Worm (Caenorhabditis elegans): ENCODE data around the gene aqp-12.

aqp-12 gene

ce11 chrII:12228005-12228404 is 25.0 kb downstream of the aqp-12 start, which contains the start of gene sinh-1:
Gene sinh-1 (plus strand): TSS chrII:12228305.
- no peak for TF ChIP-seq ceh-13 (GFP tag; optimal IDR thresholded peaks at IDR 0.05)
- TF ChIP-seq hmg-4 (GFP tag; optimal IDR thresholded peaks at IDR 0.05) = no peak
- TF ChIP-seq ama-1 (optimal IDR thresholded peaks at IDR 0.05) = no peak
- no peak for TF ChIP-seq tbx-11 (GFP tag; IDR thresholded peaks at IDR 0.05)
- no peak for TF ChIP-seq F13C5.2 (tag; optimal IDR thresholded peaks at IDR 0.05)
- TF ChIP-seq ceh-36 (tag; optimal IDR thresholded peaks at IDR 0.05) = no peak
- no peak for TF ChIP-seq hnd-1 (tag; optimal IDR thresholded peaks at IDR 0.05)
- TF ChIP-seq hmbx-1 (tag; optimal IDR thresholded peaks at IDR 0.05) = no peak
- no peak for TF ChIP-seq ets-7 (tag; optimal IDR thresholded peaks at IDR 0.05)

ce11 chrII:12237555-12237954 is 34.5 kb downstream of the aqp-12 start:
- no peak for TF ChIP-seq tbx-37 (GFP tag; conservative IDR thresholded peaks at IDR 0.05)

DNA sequence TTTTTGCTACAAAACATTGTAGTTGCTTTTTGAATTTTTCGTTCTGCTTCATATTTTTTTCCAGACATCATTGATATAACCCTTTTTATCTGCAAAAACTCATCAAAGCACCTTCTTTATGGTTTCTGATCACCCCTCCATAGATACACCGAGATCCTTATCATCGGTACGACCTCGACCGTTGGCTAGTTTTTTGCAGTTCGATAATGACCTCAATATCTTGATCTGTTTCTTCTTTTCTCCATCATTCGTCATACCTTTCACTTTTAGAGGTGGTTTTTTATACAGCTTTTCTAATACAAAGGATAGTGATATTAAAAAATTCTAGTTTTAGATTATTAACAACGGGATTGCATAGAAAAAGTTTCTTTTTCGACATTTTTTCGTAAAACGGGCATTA is 36.4 kb downstream of the aqp-12 start:
- TF ChIP-seq ceh-13 (GFP tag; optimal IDR thresholded peaks at IDR 0.05) (no peak), ets-7 (tag; optimal IDR thresholded peaks at IDR 0.05) (no peak), ama-1 (optimal IDR thresholded peaks at IDR 0.05) (no peak)

DNA sequence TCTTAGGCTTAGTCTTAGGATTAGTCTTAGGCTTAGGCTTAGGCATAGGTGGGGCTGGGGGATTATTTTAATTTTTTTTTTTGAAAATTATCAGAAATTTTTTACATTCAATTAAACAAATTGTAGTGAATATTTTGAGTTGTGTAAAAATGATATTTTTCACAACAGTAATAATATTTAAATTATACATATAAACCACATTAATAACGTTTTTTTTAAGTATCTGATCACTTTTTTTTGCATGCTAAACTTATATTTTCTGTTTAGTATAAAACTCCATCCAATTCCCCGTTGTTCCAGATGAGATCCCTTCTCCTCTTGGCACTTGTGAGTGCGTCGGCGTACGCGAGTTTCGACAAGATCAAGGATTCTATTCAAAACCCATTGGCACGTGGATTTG is 37.1 kb downstream of the aqp-12 start, which contains the start of gene txdc-12.1:
Gene txdc-12.1, plus strand, starts transcription at position 301 of the 400 bp plus-strand sequence.
- no peak for TF ChIP-seq hnd-1 (tag; optimal IDR thresholded peaks at IDR 0.05)
- peak; percentile 68 for TF ChIP-seq ceh-36 (tag; optimal IDR thresholded peaks at IDR 0.05)

DNA sequence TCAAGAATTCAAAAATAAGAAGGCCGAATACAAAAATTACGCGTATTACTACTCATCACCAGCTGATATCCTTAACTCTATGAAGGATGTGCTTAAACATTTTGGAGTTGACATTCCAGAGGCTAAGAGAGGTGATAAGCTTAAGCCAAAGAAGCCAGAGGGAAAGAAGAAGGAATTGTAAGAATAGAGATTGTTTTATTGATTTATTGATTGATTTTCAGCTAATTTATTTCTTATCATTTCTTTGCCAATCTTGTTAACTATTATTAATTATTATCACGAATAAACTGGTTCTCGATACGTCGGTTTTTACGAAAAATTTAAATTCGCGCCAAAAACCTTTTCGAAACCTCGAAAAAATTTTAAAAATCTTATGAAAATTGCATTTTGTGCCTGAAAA is 38.8 kb downstream of the aqp-12 start:
- TF ChIP-seq flt-1 (GFP tag; IDR thresholded peaks at IDR 0.05) = no peak
- TF ChIP-seq tbx-11 (GFP tag; IDR thresholded peaks at IDR 0.05) = no peak
- TF ChIP-seq B0310.2 (tag; optimal IDR thresholded peaks at IDR 0.05) = no peak
- TF ChIP-seq ets-7 (tag; optimal IDR thresholded peaks at IDR 0.05) = no peak
- no peak for TF ChIP-seq tbx-37 (GFP tag; conservative IDR thresholded peaks at IDR 0.05)
- no peak for TF ChIP-seq ama-1 (optimal IDR thresholded peaks at IDR 0.05)
- no peak for TF ChIP-seq hmg-4 (GFP tag; optimal IDR thresholded peaks at IDR 0.05)
- TF ChIP-seq hnd-1 (tag; optimal IDR thresholded peaks at IDR 0.05) = no peak

ce11 chrII:12242551-12242950 is 39.5 kb downstream of the aqp-12 start, which contains the start of gene Y57A10A.24:
Gene Y57A10A.24 (plus strand): TSS chrII:12242946.
- no peak for TF ChIP-seq hmbx-1 (tag; optimal IDR thresholded peaks at IDR 0.05)
- TF ChIP-seq hnd-1 (tag; optimal IDR thresholded peaks at IDR 0.05) = no peak
- no peak for TF ChIP-seq tbx-37 (GFP tag; conservative IDR thresholded peaks at IDR 0.05)
- peak; percentile 34; the same call in 1 of the 2 replicates for TF ChIP-seq scrt-1 (GFP tag; IDR thresholded peaks at IDR 0.05)
- TF ChIP-seq ama-1 (optimal IDR thresholded peaks at IDR 0.05) = no peak
- no peak for TF ChIP-seq ets-7 (tag; optimal IDR thresholded peaks at IDR 0.05)

DNA sequence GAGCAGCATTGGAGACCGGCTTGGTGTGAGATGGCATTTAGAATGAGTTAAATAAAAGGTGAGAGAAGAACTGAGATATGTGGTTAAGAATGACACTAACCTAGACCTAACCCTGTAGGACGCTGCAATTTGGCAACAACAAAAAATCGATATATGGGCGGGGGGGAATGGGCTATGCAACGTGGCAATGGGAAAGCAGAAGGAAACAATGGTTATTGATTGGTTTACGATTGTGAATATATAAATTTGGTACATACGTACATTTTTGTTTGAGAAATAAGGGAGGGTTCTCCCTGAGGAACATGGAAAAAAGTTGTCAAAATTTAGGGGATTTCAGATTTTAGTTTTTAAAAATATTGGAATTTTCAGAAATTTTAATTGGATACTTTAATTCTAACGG is 46.0 kb downstream of the aqp-12 start, which contains the start of gene tag-276:
Gene tag-276, minus strand, starts transcription at position 101 of the 400 bp plus-strand sequence.
- no peak for TF ChIP-seq aly-1 (tag; optimal IDR thresholded peaks at IDR 0.05)
- no peak for TF ChIP-seq hmbx-1 (tag; optimal IDR thresholded peaks at IDR 0.05)
- TF ChIP-seq scrt-1 (GFP tag; IDR thresholded peaks at IDR 0.05) = no peak
- no peak for TF ChIP-seq ceh-36 (tag; optimal IDR thresholded peaks at IDR 0.05)
- TF ChIP-seq tbx-11 (GFP tag; IDR thresholded peaks at IDR 0.05) = no peak
- no peak for TF ChIP-seq pes-1 (GFP tag; IDR thresholded peaks at IDR 0.05)
- TF ChIP-seq sea-1 (GFP tag; conservative IDR thresholded peaks at IDR 0.05) = no peak
- TF ChIP-seq hmg-4 (GFP tag; optimal IDR thresholded peaks at IDR 0.05) = no peak
- TF ChIP-seq hnd-1 (tag; optimal IDR thresholded peaks at IDR 0.05) = no peak
- no peak for TF ChIP-seq ama-1 (optimal IDR thresholded peaks at IDR 0.05)
- TF ChIP-seq flt-1 (GFP tag; IDR thresholded peaks at IDR 0.05) = no peak
- no peak for TF ChIP-seq tbx-37 (GFP tag; conservative IDR thresholded peaks at IDR 0.05)
- no peak for TF ChIP-seq ets-7 (tag; optimal IDR thresholded peaks at IDR 0.05)
- TF ChIP-seq tra-4 (tag; optimal IDR thresholded peaks at IDR 0.05) = no peak
- no peak for TF ChIP-seq F13C5.2 (tag; optimal IDR thresholded peaks at IDR 0.05)
- no peak for TF ChIP-seq ceh-13 (GFP tag; optimal IDR thresholded peaks at IDR 0.05)
- no peak for TF ChIP-seq B0310.2 (tag; optimal IDR thresholded peaks at IDR 0.05)

- TF ChIP-seq tbx-11 (GFP tag; IDR thresholded peaks at IDR 0.05) (no peak), hmg-4 (GFP tag; optimal IDR thresholded peaks at IDR 0.05) (no peak), tbx-37 (GFP tag; conservative IDR thresholded peaks at IDR 0.05) (no peak), F13C5.2 (tag; optimal IDR thresholded peaks at IDR 0.05) (no peak)
Measured at ce11 chrII:12255545-12256233, 52.7 kb downstream of the aqp-12 start.

- TF ChIP-seq sea-1 (GFP tag; conservative IDR thresholded peaks at IDR 0.05) (0 out of 2 replicates have a peak, but pooled peaks have one; percentile 8), tra-4 (tag; optimal IDR thresholded peaks at IDR 0.05) (no peak), hmg-4 (GFP tag; optimal IDR thresholded peaks at IDR 0.05) (peak; percentile 10)
Measured at ce11 chrII:12256528-12256927, 53.5 kb downstream of the aqp-12 start, which contains the start of gene parn-2. Gene parn-2 (minus strand): TSS chrII:12256628.

Measured in whole organism, early embryonic.